Fruit fly (Drosophila melanogaster) Kc167 (cell line): ENCODE measurements around the gene Vdup1.

Source experiments
- h ChIP-seq: fragments of >200 bp; optimal IDR thresholded peaks from 3 replicates; lab custom pipeline; 2018; ENCODE audit warnings: missing external identifiers
- insv ChIP-seq: fragments of >200 bp; optimal IDR thresholded peaks from 3 replicates; lab custom pipeline; 2018; ENCODE audit warnings: missing external identifiers

- TF ChIP-seq h (lab: Kevin White, UChicago) (no peak), insv (lab: Kevin White, UChicago) (no peak)
Measured at dm6 chr3L:199754-200596, 21.2 kb upstream of the Vdup1 start, which contains the start of the genes rno and mri.
